Fruit fly (Drosophila melanogaster) whole organism, pupa: ENCODE data around the gene sro.

ENCODE experiments used
- CG10348 ChIP-seq: fragments of 200-800 bp; sonication (Bioruptor generic); IDR thresholded peaks from 2 replicates; pipeline ENCODE4 v1.3.6; 2022; ENCODE audit warnings: missing biosample characterization, missing genetic modification characterization
- CG13204 ChIP-seq: fragments of 200-800 bp; sonication (Bioruptor generic); optimal IDR thresholded peaks from 2 replicates; lab custom pipeline; 2018; ENCODE audit warnings: missing biosample characterization, mild to moderate bottlenecking, missing genetic modification characterization, moderate library complexity
- CG14655 ChIP-seq: fragments of 200-800 bp; sonication (Bioruptor generic); optimal IDR thresholded peaks from 3 replicates; lab custom pipeline; 2017; ENCODE audit warnings: mild to moderate bottlenecking, missing biosample characterization, missing genetic modification reagents, missing genetic modification characterization
- CG34367 ChIP-seq: fragments of 200-800 bp; sonication (Bioruptor generic); optimal IDR thresholded peaks from 2 replicates; lab custom pipeline; 2018; ENCODE audit warnings: missing biosample characterization, mild to moderate bottlenecking, missing genetic modification characterization
- CG4496 ChIP-seq: fragments of 200-800 bp; sonication (Bioruptor generic); IDR thresholded peaks from 3 replicates; pipeline ENCODE4 v1.3.6; 2022; ENCODE audit warnings: missing biosample characterization, missing genetic modification characterization
- CG9948 ChIP-seq: fragments of 200-800 bp; sonication (Bioruptor generic); optimal IDR thresholded peaks from 2 replicates; lab custom pipeline; 2018; ENCODE audit warnings: missing biosample characterization, mild to moderate bottlenecking, missing genetic modification characterization, moderate library complexity
- D1 ChIP-seq: fragments of 200-800 bp; sonication (Bioruptor generic); optimal IDR thresholded peaks from 2 replicates; lab custom pipeline; 2018; ENCODE audit warnings: missing biosample characterization, mild to moderate bottlenecking, missing genetic modification characterization, moderate library complexity
- Ets98B ChIP-seq: fragments of 200-800 bp; sonication (Bioruptor generic); IDR thresholded peaks from 2 replicates; pipeline ENCODE4 v1.3.6; 2022; ENCODE audit warnings: missing biosample characterization, missing genetic modification characterization
- Pif1A ChIP-seq: fragments of 200-800 bp; sonication (Bioruptor generic); optimal IDR thresholded peaks from 3 replicates; lab custom pipeline; 2016; ENCODE audit warnings: missing biosample characterization, missing genetic modification characterization
- Pif1B ChIP-seq: fragments of 200-800 bp; sonication (Bioruptor generic); optimal IDR thresholded peaks from 3 replicates; lab custom pipeline; 2016; ENCODE audit warnings: missing biosample characterization, missing genetic modification characterization
- Snoo ChIP-seq: fragments of 200-800 bp; sonication (Bioruptor generic); optimal IDR thresholded peaks from 3 replicates; lab custom pipeline; 2017; ENCODE audit warnings: missing biosample characterization, mild to moderate bottlenecking, missing genetic modification characterization, inconsistent platforms
- fd96Ca ChIP-seq: fragments of 200-800 bp; sonication (Bioruptor generic); IDR thresholded peaks from 3 replicates; pipeline ENCODE4 v1.3.6; 2022; ENCODE audit warnings: missing biosample characterization, missing genetic modification characterization

dm6 chr3R:29830925-29831324 lies 36.5 kb downstream of the sro start:
- TF ChIP-seq fd96Ca (GFP tag; lab: Robert Waterston, UW), result no peak
- no peak for TF ChIP-seq CG34367 (tag; lab: Kevin White, UChicago)
- TF ChIP-seq CG10348 (GFP tag; lab: Robert Waterston, UW), result no peak
- no peak for TF ChIP-seq Snoo (tag; lab: Kevin White, UChicago)
- TF ChIP-seq D1 (tag; lab: Kevin White, UChicago), result no peak
- TF ChIP-seq CG14655, result peak; percentile 6
- no peak for TF ChIP-seq CG9948 (tag; lab: Kevin White, UChicago)
- no peak for TF ChIP-seq CG4496 (GFP tag; lab: Robert Waterston, UW)
- no peak for TF ChIP-seq Ets98B (GFP tag; lab: Robert Waterston, UW)
- no peak for TF ChIP-seq CG13204 (GFP tag; lab: Kevin White, UChicago)
- TF ChIP-seq Pif1A (GFP tag; lab: Kevin White, UChicago), result no peak
- no peak for TF ChIP-seq Pif1B (GFP tag; lab: Kevin White, UChicago)
